Fruit fly (Drosophila melanogaster): Measurements from ENCODE around the gene CG10803.

- no peak for TF ChIP-seq Vsx2 (GFP tag; optimal IDR thresholded peaks at IDR 0.05; ENCODE audit: partially characterized antibody)
- no peak for TF ChIP-seq h (GFP tag; optimal IDR thresholded peaks at IDR 0.05)
These were observed 19.9 kb upstream of the CG10803 start for dm6 chrX:3465551-3465950.

All from whole organism, wandering third instar larva.